Worm (Caenorhabditis elegans): Measurements from ENCODE around the gene C50B6.7.
A peak's percentile ranks its signal among the peaks of the same experiment; 100 is the strongest.

C50B6.7 gene

DNA sequence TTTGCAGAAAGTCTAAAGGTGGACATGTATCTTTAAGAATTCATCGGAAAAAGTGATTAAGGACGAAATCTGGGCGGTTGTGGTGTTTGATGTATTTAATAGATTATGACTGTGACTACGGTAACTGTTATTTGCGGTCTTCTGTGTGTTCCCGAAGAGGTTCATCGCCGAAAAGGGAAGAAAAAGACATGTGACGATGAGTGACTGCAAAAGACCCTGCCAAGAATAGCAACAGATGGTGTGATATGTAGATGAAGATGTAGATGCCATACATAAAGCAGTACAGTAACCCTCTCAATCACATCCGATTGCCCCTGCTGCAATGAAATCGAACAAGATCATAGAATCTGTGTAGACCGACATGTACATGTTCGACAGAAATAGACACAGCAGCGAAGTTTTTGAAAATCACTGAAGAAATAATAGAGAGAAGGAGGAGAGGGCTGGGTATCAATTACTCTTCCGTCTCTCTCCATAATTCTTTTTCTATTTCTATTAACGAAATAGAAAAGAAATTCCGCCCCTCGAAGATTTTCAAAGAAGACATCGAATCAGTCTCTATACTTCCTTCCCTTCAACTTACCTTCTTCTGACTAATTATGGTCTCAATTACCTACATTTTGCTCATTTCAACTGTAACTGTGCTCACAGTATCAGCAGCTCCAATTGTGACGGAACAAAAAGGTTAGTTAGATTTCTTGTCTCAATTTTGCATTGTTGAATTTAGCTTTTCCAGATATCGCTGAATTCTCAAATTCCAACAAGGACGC, 34.2 kb upstream of the C50B6.7 start, which contains the start of gene F32H5.3:
TSS of gene F32H5.3 (plus strand) at position 513 of the 770 bp plus-strand sequence.
- no peak for TF ChIP-seq tbx-7 (tag; optimal IDR thresholded peaks at IDR 0.05)
- no peak for TF ChIP-seq T23F11.4 (GFP tag; optimal IDR thresholded peaks at IDR 0.05)
- no peak for TF ChIP-seq hlh-8 (tag; optimal IDR thresholded peaks at IDR 0.05)
- no peak for TF ChIP-seq C38D4.7 (GFP tag; optimal IDR thresholded peaks at IDR 0.05)
- TF ChIP-seq unc-42 (tag; optimal IDR thresholded peaks at IDR 0.05), result no peak
- TF ChIP-seq K09A11.1 (tag; optimal IDR thresholded peaks at IDR 0.05; ENCODE audit: insufficient read depth), result no peak
- TF ChIP-seq unc-86 (tag; optimal IDR thresholded peaks at IDR 0.05), result no peak

DNA sequence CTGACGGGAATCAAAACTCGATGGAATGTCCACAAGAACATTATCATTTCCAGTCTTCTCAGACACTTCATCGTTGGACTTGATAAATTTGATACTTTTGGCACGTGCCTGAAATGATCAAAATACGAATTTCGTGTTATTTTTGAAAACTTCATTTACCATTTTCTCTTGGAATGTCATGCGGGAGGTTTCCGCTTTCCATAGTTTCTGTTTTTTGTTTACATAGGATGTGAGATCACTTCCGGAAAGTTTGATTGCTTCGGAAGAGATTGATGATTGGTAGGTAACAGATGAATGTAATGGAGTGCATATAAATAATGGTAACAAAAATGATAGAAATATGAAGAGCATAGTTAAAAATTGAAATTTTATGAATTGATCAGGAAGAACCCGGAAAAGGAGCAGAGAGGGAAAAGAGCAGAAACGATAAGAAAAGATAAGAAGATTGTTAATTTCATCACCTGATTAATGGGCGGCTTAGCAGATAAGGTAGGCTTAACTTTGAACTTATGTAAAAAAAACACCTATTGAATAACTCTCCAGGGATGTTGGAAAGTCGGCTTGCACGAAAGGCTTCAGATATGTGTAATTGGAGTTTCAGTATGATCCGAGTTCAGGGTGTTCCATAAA, 33.0 kb upstream of the C50B6.7 start, which contains the start of gene F32H5.1:
TSS of gene F32H5.1 (minus strand) at position 386 of the 630 bp plus-strand sequence.
- TF ChIP-seq rnt-1 (tag; optimal IDR thresholded peaks at IDR 0.05) (no peak), elt-2 (tag; optimal IDR thresholded peaks at IDR 0.05) (peak; percentile 19), K09A11.1 (tag; optimal IDR thresholded peaks at IDR 0.05; ENCODE audit: insufficient read depth) (no peak)

DNA sequence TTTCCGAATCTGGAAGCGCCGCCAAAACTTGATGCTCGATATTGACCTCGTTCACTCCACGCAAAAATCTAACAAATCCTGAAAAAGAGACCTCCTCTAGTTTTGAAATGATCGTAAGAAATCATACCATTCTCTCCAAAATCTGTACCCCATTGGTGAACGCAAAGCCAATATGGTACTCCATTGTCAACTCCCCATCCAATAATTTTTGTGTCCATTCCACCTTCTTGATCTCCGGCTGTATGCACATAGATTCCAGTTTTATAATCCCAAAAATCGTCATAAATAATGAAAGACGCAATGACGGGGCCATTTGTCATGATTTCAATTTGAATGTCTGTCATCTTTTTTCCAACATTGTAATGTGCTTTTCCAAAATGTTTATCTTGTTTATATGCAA, 31.4 kb upstream of the C50B6.7 start:
- TF ChIP-seq pha-2 (tag; optimal IDR thresholded peaks at IDR 0.05), result no peak
- no peak for TF ChIP-seq unc-3 (GFP tag; conservative IDR thresholded peaks at IDR 0.05)
- TF ChIP-seq unc-3 (tag; optimal IDR thresholded peaks at IDR 0.05), result no peak
- TF ChIP-seq ceh-2 (tag; optimal IDR thresholded peaks at IDR 0.05), result no peak
- no peak for TF ChIP-seq dmd-4 (tag; optimal IDR thresholded peaks at IDR 0.05; ENCODE audit: borderline replicate concordance)
- TF ChIP-seq ceh-9 (tag; optimal IDR thresholded peaks at IDR 0.05), result no peak
- no peak for TF ChIP-seq ceh-48 (tag; optimal IDR thresholded peaks at IDR 0.05)
- no peak for TF ChIP-seq hlh-8 (tag; optimal IDR thresholded peaks at IDR 0.05)
- TF ChIP-seq K09A11.1 (tag; optimal IDR thresholded peaks at IDR 0.05; ENCODE audit: insufficient read depth), result no peak
- no peak for TF ChIP-seq odd-2 (tag; optimal IDR thresholded peaks at IDR 0.05)
- TF ChIP-seq rnt-1 (tag; optimal IDR thresholded peaks at IDR 0.05), result no peak
- TF ChIP-seq lin-11 (tag; optimal IDR thresholded peaks at IDR 0.05), result no peak
- TF ChIP-seq tbx-2 (tag; optimal IDR thresholded peaks at IDR 0.05), result no peak
- no peak for TF ChIP-seq ceh-31 (tag; optimal IDR thresholded peaks at IDR 0.05)
- no peak for TF ChIP-seq C08G9.2 (tag; optimal IDR thresholded peaks at IDR 0.05)

- TF ChIP-seq K09A11.1 (tag; optimal IDR thresholded peaks at IDR 0.05; ENCODE audit: insufficient read depth) (no peak), ceh-31 (tag; optimal IDR thresholded peaks at IDR 0.05) (no peak), ceh-6 (GFP tag; optimal IDR thresholded peaks at IDR 0.05) (no peak), elt-4 (tag; optimal IDR thresholded peaks at IDR 0.05) (no peak), ceh-24 (tag; optimal IDR thresholded peaks at IDR 0.05) (no peak), ceh-14 (tag; optimal IDR thresholded peaks at IDR 0.05) (no peak), rnt-1 (tag; optimal IDR thresholded peaks at IDR 0.05) (no peak), ceh-22 (tag; optimal IDR thresholded peaks at IDR 0.05) (no peak), ref-2 (tag; optimal IDR thresholded peaks at IDR 0.05) (no peak), pqm-1 (tag; optimal IDR thresholded peaks at IDR 0.05) (no peak), unc-3 (GFP tag; conservative IDR thresholded peaks at IDR 0.05) (no peak), unc-3 (tag; optimal IDR thresholded peaks at IDR 0.05) (no peak), Y22D7AL.16 (tag; optimal IDR thresholded peaks at IDR 0.05) (no peak), C08G9.2 (tag; optimal IDR thresholded peaks at IDR 0.05) (no peak), lin-11 (tag; optimal IDR thresholded peaks at IDR 0.05) (no peak), pax-1 (tag; optimal IDR thresholded peaks at IDR 0.05) (no peak), ceh-19 (GFP tag; optimal IDR thresholded peaks at IDR 0.05) (no peak), K02D7.2 (tag; optimal IDR thresholded peaks at IDR 0.05) (no peak)
These were observed 27.6 kb upstream of the C50B6.7 start for ce11 chrV:13352415-13352814.

- TF ChIP-seq tbx-7 (tag; optimal IDR thresholded peaks at IDR 0.05) (no peak), unc-55 (GFP tag; optimal IDR thresholded peaks at IDR 0.05) (peak; percentile 31), ceh-6 (GFP tag; optimal IDR thresholded peaks at IDR 0.05) (no peak), elt-2 (tag; optimal IDR thresholded peaks at IDR 0.05) (no peak)
These were observed 27.0 kb upstream of the C50B6.7 start for ce11 chrV:13351773-13352172.

Data from whole organism, late embryonic.